Worm (Caenorhabditis elegans): ENCODE measurements around the gene R07E5.11.

R07E5.11 gene

ce11 chrIII:4412108-4413009, 2.7 kb downstream of the R07E5.11 start:
- peak; percentile 10 for TF ChIP-seq pqm-1 (tag; optimal IDR thresholded peaks at IDR 0.05)
- no peak for TF ChIP-seq tbx-2 (tag; optimal IDR thresholded peaks at IDR 0.05)
- TF ChIP-seq lin-15B (tag; optimal IDR thresholded peaks at IDR 0.05), result peak; percentile 8
- TF ChIP-seq nfya-1 (tag; optimal IDR thresholded peaks at IDR 0.05; ENCODE audit: insufficient read depth), result peak; percentile 49
- TF ChIP-seq snpc-4 (tag; optimal IDR thresholded peaks at IDR 0.05), result peak; percentile 72
- peak; percentile 30 for TF ChIP-seq pha-4 (tag; optimal IDR thresholded peaks at IDR 0.05)
- TF ChIP-seq jun-1 (tag; optimal IDR thresholded peaks at IDR 0.05), result peak; percentile 22
- TF ChIP-seq nhr-67 (tag; optimal IDR thresholded peaks at IDR 0.05), result no peak
- no peak for TF ChIP-seq nhr-11 (tag; optimal IDR thresholded peaks at IDR 0.05)
- peak; percentile 36 for TF ChIP-seq elt-2 (tag; optimal IDR thresholded peaks at IDR 0.05)

ce11 chrIII:4408251-4408650, 6.8 kb downstream of the R07E5.11 start, which contains the start of gene gpch-1:
Gene gpch-1 (plus strand): TSS chrIII:4408551.
- TF ChIP-seq skn-1 (tag; optimal IDR thresholded peaks at IDR 0.05), result no peak
- TF ChIP-seq nhr-43 (tag; optimal IDR thresholded peaks at IDR 0.05; ENCODE audit: poor library complexity, severe bottlenecking), result no peak
- no peak for TF ChIP-seq ceh-9 (tag; optimal IDR thresholded peaks at IDR 0.05)
- TF ChIP-seq egl-27 (tag; optimal IDR thresholded peaks at IDR 0.05), result no peak
- no peak for TF ChIP-seq nhr-12 (tag; optimal IDR thresholded peaks at IDR 0.05)
- TF ChIP-seq ceh-82 (tag; optimal IDR thresholded peaks at IDR 0.05), result no peak
- no peak for TF ChIP-seq unc-62 (GFP tag; optimal IDR thresholded peaks at IDR 0.05)
- TF ChIP-seq daf-12 (tag; optimal IDR thresholded peaks at IDR 0.05), result no peak
- TF ChIP-seq lin-39 (tag; optimal IDR thresholded peaks at IDR 0.05), result no peak
- TF ChIP-seq ztf-4 (tag; optimal IDR thresholded peaks at IDR 0.05), result no peak
- no peak for TF ChIP-seq eor-1 (tag; optimal IDR thresholded peaks at IDR 0.05)
- TF ChIP-seq R02D3.7 (tag; optimal IDR thresholded peaks at IDR 0.05), result no peak
- TF ChIP-seq nhr-76 (tag; optimal IDR thresholded peaks at IDR 0.05), result no peak
- no peak for TF ChIP-seq pqm-1 (tag; optimal IDR thresholded peaks at IDR 0.05)
- TF ChIP-seq fkh-10 (GFP tag; optimal IDR thresholded peaks at IDR 0.05), result no peak
- no peak for TF ChIP-seq nhr-25 (tag; optimal IDR thresholded peaks at IDR 0.05)
- TF ChIP-seq sea-2 (GFP tag; optimal IDR thresholded peaks at IDR 0.05), result no peak
- TF ChIP-seq lsy-12 (tag; optimal IDR thresholded peaks at IDR 0.05), result no peak

- TF ChIP-seq nfya-1 (tag; optimal IDR thresholded peaks at IDR 0.05; ENCODE audit: insufficient read depth), result no peak
- no peak for TF ChIP-seq elt-2 (tag; optimal IDR thresholded peaks at IDR 0.05)
- TF ChIP-seq unc-39 (tag; optimal IDR thresholded peaks at IDR 0.05), result no peak
- no peak for TF ChIP-seq hmg-11 (tag; optimal IDR thresholded peaks at IDR 0.05)
- TF ChIP-seq eor-1 (tag; optimal IDR thresholded peaks at IDR 0.05), result no peak
- no peak for TF ChIP-seq nhr-43 (tag; optimal IDR thresholded peaks at IDR 0.05; ENCODE audit: poor library complexity, severe bottlenecking)
- TF ChIP-seq nhr-25 (tag; optimal IDR thresholded peaks at IDR 0.05), result no peak
- TF ChIP-seq pqm-1 (tag; optimal IDR thresholded peaks at IDR 0.05), result no peak
- no peak for TF ChIP-seq pha-4 (tag; optimal IDR thresholded peaks at IDR 0.05)
Observed at ce11 chrIII:4407144-4407543, 7.9 kb downstream of the R07E5.11 start, which contains the start of gene prdx-3. Gene prdx-3 (plus strand): TSS chrIII:4407444.

- no peak for TF ChIP-seq nhr-11 (tag; optimal IDR thresholded peaks at IDR 0.05)
- no peak for TF ChIP-seq aly-2 (tag; optimal IDR thresholded peaks at IDR 0.05)
- no peak for TF ChIP-seq lin-15B (tag; optimal IDR thresholded peaks at IDR 0.05)
- no peak for TF ChIP-seq ceh-9 (tag; optimal IDR thresholded peaks at IDR 0.05)
- no peak for TF ChIP-seq lsy-12 (tag; optimal IDR thresholded peaks at IDR 0.05)
- no peak for TF ChIP-seq nhr-43 (tag; optimal IDR thresholded peaks at IDR 0.05; ENCODE audit: poor library complexity, severe bottlenecking)
- TF ChIP-seq pha-4 (tag; optimal IDR thresholded peaks at IDR 0.05), result no peak
- TF ChIP-seq nhr-23 (tag; optimal IDR thresholded peaks at IDR 0.05), result no peak
- no peak for TF ChIP-seq fkh-2 (tag; optimal IDR thresholded peaks at IDR 0.05)
- TF ChIP-seq nhr-77 (tag; optimal IDR thresholded peaks at IDR 0.05), result no peak
- no peak for TF ChIP-seq elt-3 (tag; optimal IDR thresholded peaks at IDR 0.05)
- TF ChIP-seq R02D3.7 (tag; optimal IDR thresholded peaks at IDR 0.05), result no peak
- no peak for TF ChIP-seq eor-1 (tag; optimal IDR thresholded peaks at IDR 0.05)
- no peak for TF ChIP-seq jun-1 (tag; optimal IDR thresholded peaks at IDR 0.05)
Observed at ce11 chrIII:4405986-4406385, 9.0 kb downstream of the R07E5.11 start, which contains the start of gene rnp-4. Gene rnp-4 (plus strand): TSS chrIII:4406286.
